Worm (Caenorhabditis elegans) whole organism, mixed stage, embryonic: ENCODE data around the gene W08A12.3.

Source experiments
- M03D4.4 ChIP-seq: sonication (generic microtip); optimal IDR thresholded peaks from 2 replicates; lab custom pipeline; 2017; ENCODE audit warnings: mild to moderate bottlenecking, missing genetic modification characterization, missing compliant biosample characterization
- bed-3 ChIP-seq: fragments of 200-800 bp; sonication (Bioruptor generic); optimal IDR thresholded peaks from 3 replicates; lab custom pipeline; 2018; ENCODE audit warnings: mild to moderate bottlenecking, missing genetic modification characterization, moderate library complexity, missing compliant biosample characterization
- ceh-43 ChIP-seq: fragments of 200-800 bp; sonication (Bioruptor generic); optimal IDR thresholded peaks from 2 replicates; lab custom pipeline; 2018; ENCODE audit warnings: mild to moderate bottlenecking, missing genetic modification characterization, moderate library complexity, missing compliant biosample characterization
- ceh-83 ChIP-seq: fragments of 200-800 bp; sonication (Bioruptor generic); optimal IDR thresholded peaks from 2 replicates; lab custom pipeline; 2018; ENCODE audit warnings: mild to moderate bottlenecking, missing genetic modification characterization, missing compliant biosample characterization
- ces-1 ChIP-seq: fragments of 150-350 bp; optimal IDR thresholded peaks from 2 replicates; lab custom pipeline; 2014; ENCODE audit warnings: missing biosample characterization, missing genetic modification reagents, missing genetic modification characterization
- cnd-1 ChIP-seq: fragments of 200-800 bp; sonication (Bioruptor generic); optimal IDR thresholded peaks from 2 replicates; lab custom pipeline; 2018; ENCODE audit warnings: mild to moderate bottlenecking, missing genetic modification characterization, missing compliant biosample characterization
- drap-1 ChIP-seq: fragments of 200-800 bp; sonication (Bioruptor generic); optimal IDR thresholded peaks from 3 replicates; lab custom pipeline; 2018; ENCODE audit warnings: mild to moderate bottlenecking, missing genetic modification characterization, missing compliant biosample characterization
- elt-1 ChIP-seq: sonication (generic microtip); optimal IDR thresholded peaks from 2 replicates; lab custom pipeline; 2017; ENCODE audit warnings: missing genetic modification characterization, mild to moderate bottlenecking, missing compliant biosample characterization, antibody characterized with exemption, moderate library complexity, borderline replicate concordance; ENCODE audit not compliant: insufficient read depth
- elt-3 ChIP-seq: fragments of 150-350 bp; optimal IDR thresholded peaks from 2 replicates; lab custom pipeline; 2014; ENCODE audit warnings: missing biosample characterization, missing genetic modification characterization
- flh-1 ChIP-seq: fragments of 200-800 bp; sonication (Bioruptor generic); optimal IDR thresholded peaks from 2 replicates; lab custom pipeline; 2018; ENCODE audit warnings: mild to moderate bottlenecking, missing genetic modification characterization, moderate library complexity, missing compliant biosample characterization
- ham-2 ChIP-seq: fragments of 200-800 bp; sonication (Bioruptor generic); optimal IDR thresholded peaks from 2 replicates; lab custom pipeline; 2018; ENCODE audit warnings: mild to moderate bottlenecking, missing genetic modification characterization, missing compliant biosample characterization
- hlh-1 ChIP-seq: fragments of 150-350 bp; optimal IDR thresholded peaks from 2 replicates; lab custom pipeline; 2014; ENCODE audit warnings: missing biosample characterization, missing genetic modification reagents, missing genetic modification characterization
- lin-13 ChIP-seq: fragments of 150-350 bp; optimal IDR thresholded peaks from 2 replicates; lab custom pipeline; 2014; ENCODE audit warnings: missing biosample characterization, missing genetic modification characterization
- lin-32 ChIP-seq: fragments of 200-800 bp; sonication (Bioruptor generic); optimal IDR thresholded peaks from 2 replicates; lab custom pipeline; 2018; ENCODE audit warnings: mild to moderate bottlenecking, missing genetic modification characterization, missing compliant biosample characterization
- lsy-2 ChIP-seq: fragments of 150-350 bp; optimal IDR thresholded peaks from 2 replicates; lab custom pipeline; 2014; ENCODE audit warnings: missing biosample characterization, missing genetic modification characterization
- mab-5 ChIP-seq: fragments of 150-350 bp; optimal IDR thresholded peaks from 2 replicates; lab custom pipeline; 2014; ENCODE audit warnings: missing biosample characterization, missing genetic modification characterization
- mep-1 ChIP-seq: fragments of 150-350 bp; optimal IDR thresholded peaks from 2 replicates; lab custom pipeline; 2017; ENCODE audit warnings: missing biosample characterization, missing genetic modification reagents, missing genetic modification characterization, inconsistent platforms
- mls-2 ChIP-seq: sonication (generic microtip); optimal IDR thresholded peaks from 2 replicates; lab custom pipeline; 2016; ENCODE audit warnings: mild to moderate bottlenecking, missing genetic modification characterization, moderate library complexity, missing compliant biosample characterization
- nhr-12 ChIP-seq: fragments of 150-350 bp; optimal IDR thresholded peaks from 2 replicates; lab custom pipeline; 2014; ENCODE audit warnings: missing biosample characterization, missing genetic modification characterization
- nhr-2 ChIP-seq: fragments of 150-350 bp; optimal IDR thresholded peaks from 2 replicates; lab custom pipeline; 2014; ENCODE audit warnings: missing biosample characterization, missing genetic modification characterization
- nhr-237 ChIP-seq: fragments of 150-350 bp; optimal IDR thresholded peaks from 2 replicates; lab custom pipeline; 2014; ENCODE audit warnings: missing biosample characterization, missing genetic modification characterization
- nhr-76 ChIP-seq: sonication (generic microtip); optimal IDR thresholded peaks from 2 replicates; lab custom pipeline; 2017; ENCODE audit warnings: missing biosample characterization, missing genetic modification characterization
- pha-4 ChIP-seq: fragments of 150-350 bp; optimal IDR thresholded peaks from 2 replicates; lab custom pipeline; 2018; ENCODE audit warnings: missing biosample characterization, missing genetic modification reagents, missing genetic modification characterization
- sem-2 ChIP-seq: fragments of 200-800 bp; sonication (Bioruptor generic); optimal IDR thresholded peaks from 2 replicates; lab custom pipeline; 2018; ENCODE audit warnings: mild to moderate bottlenecking, missing genetic modification characterization, missing compliant biosample characterization
- snpc-4 ChIP-seq: fragments of 150-350 bp; optimal IDR thresholded peaks from 2 replicates; lab custom pipeline; 2014; ENCODE audit warnings: missing biosample characterization, missing genetic modification characterization
- sptf-1 ChIP-seq: sonication (generic microtip); optimal IDR thresholded peaks from 2 replicates; lab custom pipeline; 2017; ENCODE audit warnings: mild to moderate bottlenecking, missing genetic modification characterization, moderate library complexity, missing compliant biosample characterization
- unc-120 ChIP-seq: sonication (generic microtip); optimal IDR thresholded peaks from 2 replicates; lab custom pipeline; 2017; ENCODE audit warnings: missing genetic modification characterization, missing compliant biosample characterization; ENCODE audit not compliant: poor library complexity, severe bottlenecking
- unc-39 ChIP-seq: fragments of 150-350 bp; optimal IDR thresholded peaks from 2 replicates; lab custom pipeline; 2014; ENCODE audit warnings: missing biosample characterization, missing genetic modification characterization
- unc-62 ChIP-seq: fragments of 150-350 bp; optimal IDR thresholded peaks from 2 replicates; lab custom pipeline; 2014; ENCODE audit warnings: missing biosample characterization, missing genetic modification reagents, missing genetic modification characterization
- zip-8 ChIP-seq: fragments of 150-350 bp; optimal IDR thresholded peaks from 2 replicates; lab custom pipeline; 2014; ENCODE audit warnings: missing biosample characterization, missing genetic modification characterization
- ztf-11 ChIP-seq: fragments of 150-350 bp; optimal IDR thresholded peaks from 2 replicates; lab custom pipeline; 2014; ENCODE audit warnings: missing biosample characterization, missing genetic modification characterization

Gene W08A12.3

ce11 chrV:3682553-3682952, at the start of gene W08A12.3:
Gene W08A12.3 (plus strand): TSS chrV:3682853.
- TF ChIP-seq elt-3 (tag; lab: Kevin White, UChicago), result no peak
- TF ChIP-seq cnd-1 (tag; lab: Kevin White, UChicago), result no peak
- no peak for TF ChIP-seq lsy-2 (tag; lab: Kevin White, UChicago)
- no peak for TF ChIP-seq ztf-11

ce11 chrV:3633041-3633440, 49.6 kb upstream of the W08A12.3 start, which contains the start of gene F59B1.2:
Gene F59B1.2 (plus strand): TSS chrV:3633341.
- TF ChIP-seq lin-32 (GFP tag; lab: Kevin White, UChicago) (no peak), mls-2 (tag; lab: Kevin White, UChicago) (no peak), mab-5 (tag; lab: Kevin White, UChicago) (no peak), sptf-1 (no peak), flh-1 (GFP tag; lab: Kevin White, UChicago) (no peak), lsy-2 (tag; lab: Kevin White, UChicago) (no peak), M03D4.4 (tag; lab: Kevin White, UChicago) (no peak), nhr-12 (tag; lab: Kevin White, UChicago) (no peak), sem-2 (no peak), ces-1 (GFP tag; lab: Kevin White, UChicago) (no peak), elt-1 (tag; lab: Kevin White, UChicago) (no peak)

- TF ChIP-seq zip-8 (tag; lab: Kevin White, UChicago) (no peak), mab-5 (tag; lab: Kevin White, UChicago) (no peak), cnd-1 (tag; lab: Kevin White, UChicago) (no peak), bed-3 (no peak), nhr-12 (tag; lab: Kevin White, UChicago) (no peak), hlh-1 (tag; lab: Kevin White, UChicago) (no peak)
- TF ChIP-seq, all 35 proteins: peak for 0
These were observed 48.2 kb upstream of the W08A12.3 start for ce11 chrV:3634293-3635016.

ce11 chrV:3637086-3637485, 45.6 kb upstream of the W08A12.3 start, which contains the start of gene srx-41:
Gene srx-41 (minus strand): TSS chrV:3637186.
- TF ChIP-seq elt-3 (tag; lab: Kevin White, UChicago) (no peak), sem-2 (no peak), hlh-1 (tag; lab: Kevin White, UChicago) (no peak), M03D4.4 (tag; lab: Kevin White, UChicago) (no peak), zip-8 (tag; lab: Kevin White, UChicago) (no peak), ztf-11 (no peak), drap-1 (no peak), pha-4 (tag; lab: Kevin White, UChicago) (no peak), nhr-237 (tag; lab: Kevin White, UChicago) (no peak), unc-62 (no peak), mep-1 (tag; lab: Kevin White, UChicago) (no peak), unc-39 (tag; lab: Kevin White, UChicago) (no peak), mab-5 (tag; lab: Kevin White, UChicago) (no peak), elt-1 (tag; lab: Kevin White, UChicago) (no peak), ceh-43 (GFP tag; lab: Kevin White, UChicago) (no peak), ces-1 (GFP tag; lab: Kevin White, UChicago) (no peak)

ce11 chrV:3639873-3640272, 42.8 kb upstream of the W08A12.3 start:
- TF ChIP-seq drap-1 (no peak), flh-1 (GFP tag; lab: Kevin White, UChicago) (no peak), nhr-2 (tag; lab: Kevin White, UChicago) (no peak), mep-1 (tag; lab: Kevin White, UChicago) (no peak), M03D4.4 (tag; lab: Kevin White, UChicago) (no peak), nhr-76 (no peak), ztf-11 (no peak)

- TF ChIP-seq unc-62 (peak; percentile 2), nhr-76 (no peak), pha-4 (tag; lab: Kevin White, UChicago) (no peak), ceh-83 (GFP tag; lab: Kevin White, UChicago) (no peak), nhr-12 (tag; lab: Kevin White, UChicago) (no peak), zip-8 (tag; lab: Kevin White, UChicago) (peak; percentile 54), nhr-2 (tag; lab: Kevin White, UChicago) (peak; percentile 45), snpc-4 (tag; lab: Kevin White, UChicago) (no peak), unc-120 (no peak), cnd-1 (tag; lab: Kevin White, UChicago) (no peak), sptf-1 (no peak), flh-1 (GFP tag; lab: Kevin White, UChicago) (no peak), lin-13 (no peak), hlh-1 (tag; lab: Kevin White, UChicago) (no peak), ces-1 (GFP tag; lab: Kevin White, UChicago) (no peak), ham-2 (GFP tag; lab: Kevin White, UChicago) (no peak)
These were observed 38.4 kb upstream of the W08A12.3 start, which contains the start of gene F59B1.8 for ce11 chrV:3644193-3644693. Gene F59B1.8 (minus strand): TSS chrV:3644243.
